Fruit fly (Drosophila melanogaster): ENCODE results near the gene Nak.

Nak gene

DNA sequence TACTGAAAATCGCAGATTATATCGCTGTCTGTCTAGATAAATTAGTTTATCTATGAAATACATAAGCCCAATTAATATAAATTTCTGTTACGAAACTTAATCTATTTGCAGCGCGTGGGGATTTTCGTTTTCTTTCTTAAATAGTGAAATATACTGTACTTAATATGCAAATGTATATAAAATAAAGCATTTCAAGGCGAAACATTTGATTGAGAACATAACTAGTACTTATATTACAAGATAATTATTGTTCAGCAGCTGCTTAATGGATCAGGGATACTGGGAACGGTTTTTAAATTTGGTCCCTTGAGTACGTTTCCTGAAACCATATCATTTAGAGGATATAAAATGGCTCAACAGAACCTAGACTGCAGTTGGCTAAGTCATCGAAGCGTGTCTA lies 23.7 kb upstream of the Nak start, which contains the start of gene CG46465:
CG46465 (plus strand) TSS at position 301 of the 400 bp plus-strand sequence.
- no peak for TF ChIP-seq noc (tag; optimal IDR thresholded peaks at IDR 0.05)

DNA sequence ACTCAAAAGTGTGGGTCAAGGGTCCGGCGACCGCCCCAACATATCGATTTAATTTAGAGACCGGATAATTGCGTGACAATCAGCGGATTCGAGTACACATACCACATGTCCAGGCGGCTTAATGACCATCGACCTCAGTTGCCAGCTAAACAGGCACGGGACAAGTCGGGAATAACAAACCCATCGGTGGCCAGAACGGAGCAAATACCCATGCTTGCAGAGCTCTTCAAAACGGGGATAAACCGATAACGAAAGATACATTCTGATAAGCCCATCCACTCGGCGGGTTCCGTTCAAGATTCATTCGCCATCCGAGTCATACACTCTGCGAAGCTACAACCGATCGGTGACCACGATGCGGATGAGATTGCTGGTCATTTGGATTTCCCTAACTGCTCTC lies 22.2 kb upstream of the Nak start, which contains the start of gene CG15169:
CG15169 (plus strand) TSS at position 301 of the 400 bp plus-strand sequence.
- TF ChIP-seq noc (tag; optimal IDR thresholded peaks at IDR 0.05): no peak

DNA sequence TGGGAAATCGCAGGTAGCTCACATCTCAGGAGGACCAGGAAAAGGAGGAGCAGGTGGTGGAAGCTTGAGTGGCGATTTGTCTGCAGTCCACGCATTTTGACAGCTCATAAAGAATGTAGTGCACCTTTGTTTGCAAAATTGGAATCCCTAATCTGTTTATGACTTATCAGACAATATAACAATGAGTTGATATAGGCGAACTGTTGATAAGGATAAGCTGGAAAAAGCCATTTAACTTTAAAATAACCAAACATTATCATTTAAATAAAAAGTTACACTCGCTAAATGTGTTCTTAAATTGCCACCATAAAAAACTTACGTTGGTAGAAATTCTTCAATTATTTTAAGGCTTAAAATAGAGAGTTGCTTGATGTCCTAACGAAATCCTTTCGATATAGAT lies 21.6 kb upstream of the Nak start, which contains the start of gene CG15170:
CG15170 (minus strand) TSS at position 101 of the 400 bp plus-strand sequence.
- no peak for TF ChIP-seq noc (tag; optimal IDR thresholded peaks at IDR 0.05)

DNA sequence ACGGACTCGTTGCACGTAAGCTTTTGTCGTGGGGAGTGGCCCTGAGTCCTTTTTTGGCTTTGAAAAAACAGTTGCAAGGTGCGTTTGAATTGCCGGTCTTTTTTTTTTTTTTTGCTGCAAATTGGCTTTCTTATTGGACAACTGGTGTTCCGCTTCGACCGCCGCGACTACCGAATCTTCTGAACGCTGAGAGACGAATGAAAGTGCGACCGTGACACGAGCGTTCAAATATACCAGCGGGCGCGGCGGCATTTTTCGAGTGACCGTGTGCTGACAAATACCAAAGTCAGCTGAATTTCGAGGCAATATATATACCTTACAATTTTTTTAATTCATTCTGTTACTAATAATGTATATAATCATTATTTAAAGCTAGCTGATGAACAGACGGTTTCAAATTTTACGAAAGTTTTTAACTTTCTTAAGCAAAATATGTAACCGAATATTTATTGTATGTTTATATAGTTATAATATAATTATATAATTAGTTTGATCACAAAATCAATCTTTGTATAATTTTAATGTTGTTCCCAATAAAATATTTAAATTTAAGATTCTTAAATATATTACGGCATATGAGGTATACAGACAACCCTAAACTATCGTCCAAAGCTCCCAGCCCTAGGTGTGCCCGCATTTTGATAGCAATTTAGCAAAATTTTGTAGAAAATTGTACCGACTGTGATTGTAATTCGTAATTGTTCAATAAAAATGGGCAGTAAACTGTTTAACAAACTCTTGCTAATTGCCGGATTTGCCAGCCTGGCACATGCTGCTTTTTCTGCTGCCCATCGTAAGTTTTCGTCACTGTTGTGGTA lies 18.7 kb upstream of the Nak start, which contains the start of the genes Swip-1 and EMC5:
Swip-1 (minus strand) TSS at position 203 of the 818 bp plus-strand sequence.
EMC5 (plus strand) TSS at position 630 of the 818 bp plus-strand sequence.
- TF ChIP-seq noc (tag; optimal IDR thresholded peaks at IDR 0.05): peak; percentile 60

DNA sequence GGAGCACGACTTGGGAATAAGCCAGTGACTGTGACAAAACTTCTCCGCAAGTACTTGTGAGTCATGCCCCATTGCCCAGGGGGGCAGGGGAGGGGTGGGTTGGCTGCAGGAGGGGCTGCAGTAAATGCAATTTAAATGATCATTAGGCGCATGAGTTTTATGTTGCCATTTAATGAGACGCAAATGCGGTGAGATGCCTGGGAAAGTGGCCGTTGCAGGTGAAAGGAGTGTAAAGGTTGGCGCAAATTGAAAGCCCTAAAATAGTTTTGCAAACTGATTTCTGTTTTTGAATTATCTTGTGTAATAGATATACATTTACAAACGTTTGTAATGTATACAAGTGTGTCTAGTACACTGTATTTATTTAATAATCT lies 17.6 kb upstream of the Nak start:
- no peak for TF ChIP-seq noc (tag; optimal IDR thresholded peaks at IDR 0.05)

DNA sequence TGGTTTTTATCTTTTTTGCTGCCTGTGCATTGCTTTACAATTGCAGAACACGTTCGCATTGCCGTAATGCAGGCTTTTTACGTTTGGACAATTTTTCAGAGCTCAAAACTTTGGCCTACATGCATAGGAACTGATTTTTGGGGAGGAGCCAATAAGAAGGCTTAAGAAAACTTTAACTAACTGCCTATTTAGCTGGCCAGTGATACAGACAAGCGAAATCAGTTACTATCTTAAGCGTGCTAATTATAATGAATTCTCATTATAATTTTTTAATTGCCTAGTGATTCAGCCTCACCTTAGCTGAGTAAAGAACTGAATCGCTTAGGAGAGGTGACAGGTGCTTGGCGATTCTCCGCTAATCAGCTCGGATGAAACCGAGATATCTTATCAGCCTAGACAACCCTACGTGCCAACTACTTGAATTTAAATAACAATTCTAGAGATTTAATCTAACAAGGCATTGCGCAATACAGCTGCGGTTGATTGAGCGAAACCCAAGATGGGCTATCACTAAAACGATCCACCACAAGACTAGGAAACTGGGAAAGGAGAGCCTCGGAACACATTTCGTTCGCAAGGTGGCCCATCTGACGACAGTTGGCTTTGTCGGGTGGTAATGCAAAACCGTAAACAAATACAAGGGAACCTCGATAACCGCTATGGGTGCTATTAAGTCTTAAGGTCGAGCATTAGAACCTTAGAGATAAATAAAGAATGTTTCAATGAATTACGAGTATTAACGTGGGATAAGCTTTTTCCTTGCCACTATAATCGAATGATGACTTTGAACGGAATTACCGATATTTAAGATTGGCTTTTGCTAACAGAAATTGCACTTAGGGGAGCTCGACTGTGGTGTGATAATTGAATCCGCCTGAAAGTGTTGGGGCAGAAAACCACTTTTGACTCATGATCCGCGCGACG lies 16.9 kb upstream of the Nak start:
- TF ChIP-seq noc (tag; optimal IDR thresholded peaks at IDR 0.05): peak; percentile 83

DNA sequence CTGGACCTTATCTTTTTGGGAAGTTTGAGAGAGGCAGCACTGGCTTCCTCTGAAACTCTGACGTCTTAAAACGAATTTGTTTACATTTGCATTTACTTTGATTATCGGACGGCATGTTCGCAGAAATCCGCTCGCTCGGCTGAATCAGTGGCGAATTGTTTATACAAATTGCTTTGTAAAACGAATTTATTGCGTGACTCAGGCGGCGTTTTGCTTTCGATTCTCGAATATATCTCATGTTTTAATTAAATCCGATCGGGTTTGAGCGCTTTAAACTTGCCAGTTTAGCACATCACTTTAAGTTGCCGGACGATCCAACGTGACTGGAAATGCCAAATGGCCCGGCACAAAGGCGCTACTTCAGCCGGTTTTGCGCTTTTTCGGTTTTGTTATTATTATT lies 15.6 kb upstream of the Nak start:
- TF ChIP-seq noc (tag; optimal IDR thresholded peaks at IDR 0.05): no peak

DNA sequence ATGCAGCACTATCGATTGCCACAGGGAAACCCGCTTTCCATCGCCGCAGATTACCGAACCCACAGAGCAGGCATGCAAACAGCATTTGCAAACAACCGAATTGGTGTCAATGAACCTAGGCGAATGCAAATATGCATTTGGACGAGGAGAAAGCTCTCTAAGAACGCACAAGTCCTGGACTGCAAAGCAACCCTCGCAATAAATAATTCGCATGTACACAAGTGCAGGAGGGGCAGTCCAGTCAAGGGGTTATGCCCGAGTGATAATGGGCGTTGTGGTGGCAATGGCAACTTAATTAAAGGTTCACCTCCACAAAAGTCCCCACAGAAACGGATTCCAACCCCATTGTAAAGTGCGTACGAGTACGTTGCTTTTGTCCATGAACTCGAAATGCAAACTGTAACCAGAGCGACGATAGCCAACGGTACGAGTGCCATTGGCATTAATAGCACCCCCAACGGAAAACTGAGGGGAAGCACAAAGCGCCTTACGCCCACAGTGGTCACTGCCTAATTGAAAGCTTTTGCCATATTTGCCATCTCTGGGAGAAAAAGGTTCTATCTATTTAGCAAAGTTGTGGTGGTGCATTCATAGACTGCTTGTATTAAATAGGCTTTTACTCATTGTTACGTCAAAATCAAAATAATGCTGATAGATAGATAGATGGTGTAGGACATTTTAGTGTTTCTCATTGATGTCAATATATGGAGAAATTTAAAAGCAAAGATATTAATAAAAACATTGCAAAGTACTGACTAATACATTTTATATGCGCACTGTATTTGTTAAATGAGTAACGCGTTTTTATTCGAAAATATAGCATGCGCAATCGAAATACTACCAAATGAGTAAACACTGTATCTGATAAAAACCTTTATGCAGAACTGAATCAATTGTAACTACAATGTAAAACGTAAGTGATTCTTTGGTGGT lies 14.5 kb upstream of the Nak start:
- TF ChIP-seq noc (tag; optimal IDR thresholded peaks at IDR 0.05): no peak

DNA sequence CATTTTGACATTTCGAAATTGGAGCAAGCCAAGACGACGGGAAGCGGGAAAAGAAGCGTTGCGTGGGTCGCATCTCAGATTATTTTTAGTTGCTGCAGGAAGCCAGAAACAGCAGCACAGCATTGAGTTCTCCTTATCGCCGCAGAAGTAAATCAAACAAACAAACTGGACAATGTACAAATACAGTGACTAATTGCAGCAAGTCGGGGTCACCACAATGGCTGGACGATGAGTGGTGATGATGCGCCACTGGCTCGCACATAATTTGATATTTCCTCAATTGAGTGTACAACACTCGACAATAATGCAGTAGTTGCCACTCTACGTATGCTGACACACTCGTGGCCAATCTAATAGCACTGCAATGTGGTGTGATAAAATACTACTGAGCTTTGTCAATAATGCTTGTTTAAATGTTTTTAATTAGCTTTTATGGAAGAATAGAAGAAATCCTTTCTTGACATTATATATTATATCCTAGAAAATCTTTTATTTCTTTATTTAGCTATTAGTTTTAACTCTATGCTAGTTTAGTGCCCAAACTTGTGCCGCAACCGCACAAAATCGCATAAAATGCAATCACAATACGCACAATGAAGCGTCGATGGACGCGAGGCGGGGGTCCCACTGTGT lies 13.5 kb upstream of the Nak start:
- TF ChIP-seq noc (tag; optimal IDR thresholded peaks at IDR 0.05): no peak

DNA sequence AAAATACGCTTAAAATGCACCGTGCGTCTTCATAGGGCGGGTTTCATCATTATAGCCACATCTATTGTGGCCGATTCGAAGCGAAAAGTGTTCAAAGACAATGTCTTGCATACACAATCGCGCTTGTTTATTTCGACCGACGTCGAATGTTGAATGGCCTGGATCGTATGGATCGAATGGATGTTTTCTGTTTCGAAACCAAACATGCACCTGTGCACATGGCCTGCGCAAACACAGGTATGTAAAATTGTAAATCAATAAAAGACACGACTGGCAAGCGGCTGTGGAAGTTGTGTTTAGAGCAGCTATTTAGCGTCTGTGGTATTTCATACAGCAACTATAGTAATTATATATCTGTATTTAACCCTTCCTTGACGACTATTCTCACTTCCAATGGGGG lies 12.9 kb upstream of the Nak start:
- no peak for TF ChIP-seq noc (tag; optimal IDR thresholded peaks at IDR 0.05)

DNA sequence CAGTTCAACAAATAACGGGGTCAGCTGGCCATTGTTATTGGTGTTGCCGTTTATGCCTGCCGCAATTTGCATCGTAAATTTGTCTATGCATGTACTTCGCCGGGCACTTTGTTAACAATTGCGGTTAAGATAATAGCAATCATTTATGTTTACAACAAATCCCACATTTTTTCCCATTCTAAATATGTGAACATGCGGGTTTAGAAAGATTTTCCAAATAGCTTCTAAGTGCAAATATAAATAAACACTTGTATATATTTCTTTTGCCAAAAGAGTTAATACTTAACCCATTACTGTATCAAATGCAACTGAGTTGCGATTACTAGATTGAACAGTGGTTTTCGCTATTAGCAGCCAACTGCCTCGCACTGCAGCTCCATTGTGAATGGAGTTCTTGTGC lies 12.4 kb upstream of the Nak start:
- TF ChIP-seq noc (tag; optimal IDR thresholded peaks at IDR 0.05): no peak

DNA sequence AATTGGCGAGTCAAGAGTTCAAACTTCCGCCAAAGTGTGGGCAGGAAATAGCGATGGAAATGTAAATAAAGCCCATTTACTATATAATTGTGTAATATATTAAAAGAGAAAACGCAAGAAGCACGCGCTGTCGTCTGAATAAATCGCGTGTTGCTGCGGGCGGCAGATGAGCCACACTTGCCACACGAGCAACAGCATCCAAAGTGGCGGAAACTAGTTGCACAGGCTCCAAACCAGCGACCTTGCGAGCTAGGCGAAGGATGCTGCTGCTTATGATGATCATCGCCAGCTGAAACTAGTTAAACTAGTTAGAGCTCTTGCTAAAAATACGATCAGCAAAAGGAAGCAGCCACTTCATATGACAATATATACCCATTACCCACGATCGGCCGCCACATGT lies 10.9 kb upstream of the Nak start:
- TF ChIP-seq noc (tag; optimal IDR thresholded peaks at IDR 0.05): no peak

DNA sequence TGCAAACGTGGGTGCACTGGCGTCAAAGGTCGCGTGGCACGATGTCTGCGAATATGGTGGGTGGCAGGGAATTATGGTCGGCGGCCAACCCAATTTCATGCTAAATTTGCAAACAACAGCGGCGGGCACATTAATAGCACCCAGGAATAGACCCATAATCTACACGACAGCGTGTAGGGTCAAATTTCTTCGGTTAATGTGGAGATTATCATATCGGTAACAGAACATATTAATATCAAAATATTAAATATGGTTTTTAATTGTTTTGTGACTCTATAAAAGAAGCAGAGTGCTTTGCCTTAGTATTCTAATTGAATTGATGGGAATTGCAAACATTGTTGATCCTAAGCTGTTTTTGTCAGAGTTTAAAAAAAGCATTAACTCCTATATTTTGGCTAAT lies 10.4 kb upstream of the Nak start:
- no peak for TF ChIP-seq noc (tag; optimal IDR thresholded peaks at IDR 0.05)

DNA sequence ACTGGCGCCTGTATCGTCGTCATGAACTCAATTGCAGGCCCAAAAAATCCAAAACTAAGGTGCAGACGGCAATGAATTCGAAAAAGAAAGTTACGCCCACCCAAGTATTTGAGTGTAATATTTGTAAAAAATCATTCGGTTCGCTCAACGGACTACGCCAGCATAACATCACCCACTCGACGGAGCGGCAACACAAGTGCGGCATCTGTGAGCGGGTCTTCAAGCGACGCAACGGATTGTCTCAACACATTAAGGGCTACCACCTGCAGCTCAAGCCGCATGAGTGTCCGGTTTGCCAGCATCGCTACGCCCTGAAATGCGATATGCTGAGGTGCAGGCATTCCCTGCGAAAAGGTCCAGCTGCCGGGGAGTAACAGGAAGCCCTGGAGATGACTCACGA lies 8.2 kb upstream of the Nak start:
- TF ChIP-seq noc (tag; optimal IDR thresholded peaks at IDR 0.05): no peak
